Worm (Caenorhabditis elegans) whole organism, mixed stage, embryonic: ENCODE data around the gene sre-35.

Experiments
- elt-3 ChIP-seq: fragments of 150-350 bp; optimal IDR thresholded peaks from 2 replicates; lab custom pipeline; 2014; ENCODE audit warnings: missing biosample characterization, missing genetic modification characterization
- unc-39 ChIP-seq: fragments of 150-350 bp; optimal IDR thresholded peaks from 2 replicates; lab custom pipeline; 2014; ENCODE audit warnings: missing biosample characterization, missing genetic modification characterization

DNA sequence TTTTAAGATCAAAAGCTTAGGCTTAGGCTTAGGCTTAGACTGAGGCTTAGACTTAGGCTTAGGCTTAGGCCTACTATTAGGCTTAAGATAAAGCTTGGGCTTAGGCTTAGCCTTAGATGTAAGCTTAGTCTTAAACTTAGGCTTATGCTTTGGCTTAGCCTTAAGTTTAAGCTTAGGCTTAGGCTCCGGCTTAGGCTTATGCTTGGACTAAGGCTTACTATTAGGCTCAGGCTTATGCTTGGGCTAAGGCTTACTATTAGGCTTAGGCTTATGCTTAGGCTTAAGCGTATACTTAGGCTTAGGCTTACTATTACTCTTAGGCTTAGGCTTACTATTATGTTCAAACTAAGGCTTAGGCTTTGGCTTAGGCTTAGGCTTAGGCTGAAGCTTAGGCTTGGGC is 15.9 kb downstream of the sre-35 start:
- TF ChIP-seq elt-3 (no peak), unc-39 (tag; lab: Kevin White, UChicago) (no peak)
